Fruit fly (Drosophila melanogaster) whole organism, wandering third instar larva: ENCODE measurements around the gene CG9107.
A peak's percentile ranks its signal among the peaks of the same experiment; 100 is the strongest.

Source experiments
- Abd-B ChIP-seq: fragments of >200 bp; optimal IDR thresholded peaks from 2 replicates; lab custom pipeline; 2017; ENCODE audit warnings: missing biosample characterization, missing genetic modification characterization
- CG32264 ChIP-seq: fragments of 200-800 bp; sonication (Bioruptor generic); optimal IDR thresholded peaks from 2 replicates; lab custom pipeline; 2016; ENCODE audit warnings: missing biosample characterization, missing genetic modification characterization
- CG9705 ChIP-seq: fragments of 200-800 bp; sonication (Bioruptor generic); optimal IDR thresholded peaks from 2 replicates; lab custom pipeline; 2018; ENCODE audit warnings: missing biosample characterization, mild to moderate bottlenecking, missing genetic modification characterization
- CrebA ChIP-seq: fragments of 200-800 bp; sonication (Bioruptor generic); optimal IDR thresholded peaks from 2 replicates; lab custom pipeline; 2016; ENCODE audit warnings: missing biosample characterization, mild to moderate bottlenecking, missing genetic modification characterization, borderline replicate concordance
- Dif ChIP-seq: fragments of 200-275, 200-300 bp; sonication (Bioruptor generic); optimal IDR thresholded peaks from 2 replicates; lab custom pipeline; 2018; ENCODE audit warnings: missing biosample characterization, missing genetic modification characterization; ENCODE audit not compliant: partially characterized antibody
- GATAd ChIP-seq: sonication (Bioruptor generic); optimal IDR thresholded peaks from 2 replicates; lab custom pipeline; 2016; ENCODE audit warnings: missing biosample characterization, missing genetic modification characterization
- HLH106 ChIP-seq: fragments of 200-800 bp; optimal IDR thresholded peaks from 3 replicates; lab custom pipeline; 2019; ENCODE audit warnings: missing biosample characterization, mild to moderate bottlenecking, missing genetic modification characterization, moderate library complexity
- Hnf4 ChIP-seq: fragments of 200-800 bp; sonication (Bioruptor generic); optimal IDR thresholded peaks from 2 replicates; lab custom pipeline; 2016; ENCODE audit warnings: missing biosample characterization, mild to moderate bottlenecking, missing genetic modification characterization
- Hr78 ChIP-seq: fragments of >200 bp; optimal IDR thresholded peaks from 2 replicates; lab custom pipeline; 2017; ENCODE audit warnings: missing biosample characterization, missing genetic modification characterization
- Hr83 ChIP-seq: fragments of 200-300 bp; sonication (Bioruptor generic); optimal IDR thresholded peaks from 2 replicates; lab custom pipeline; 2016; ENCODE audit warnings: missing biosample characterization, mild to moderate bottlenecking, missing genetic modification characterization, moderate library complexity; ENCODE audit not compliant: poor library complexity, severe bottlenecking
- Mio ChIP-seq: sonication (Bioruptor generic); optimal IDR thresholded peaks from 2 replicates; lab custom pipeline; 2016; ENCODE audit warnings: missing biosample characterization, missing genetic modification characterization
- Myc ChIP-seq: fragments of >200 bp; optimal IDR thresholded peaks from 2 replicates; lab custom pipeline; 2017
- N ChIP-seq: fragments of >200 bp; optimal IDR thresholded peaks from 2 replicates; lab custom pipeline; 2018; ENCODE audit warnings: missing biosample characterization, missing external identifiers, missing genetic modification characterization
- OdsH ChIP-seq: fragments of 200-800 bp; sonication (Bioruptor generic); optimal IDR thresholded peaks from 2 replicates; lab custom pipeline; 2016; ENCODE audit warnings: missing biosample characterization, mild to moderate bottlenecking, missing genetic modification characterization
- Rel ChIP-seq, 2 experiments: fragments of 200-800 bp; sonication (Bioruptor generic) in 1 of 2; optimal IDR thresholded peaks; 2 replicates in 1 of 2; 3 replicates in 1 of 2; lab custom pipeline; 2016 to 2019; ENCODE audit warnings: mild to moderate bottlenecking in 2 of 2, missing biosample characterization in 2 of 2, missing genetic modification characterization in 2 of 2, moderate library complexity in 1 of 2
- Sp1 ChIP-seq: fragments of 200-800 bp; sonication (Bioruptor generic); optimal IDR thresholded peaks from 3 replicates; lab custom pipeline; 2019; ENCODE audit warnings: missing biosample characterization, mild to moderate bottlenecking, missing genetic modification characterization, moderate library complexity
- Vsx2 ChIP-seq: fragments of 200-300, 225-300 bp; sonication (Bioruptor generic); optimal IDR thresholded peaks from 2 replicates; lab custom pipeline; 2018; ENCODE audit warnings: missing biosample characterization, missing genetic modification characterization; ENCODE audit not compliant: partially characterized antibody
- br ChIP-seq: fragments of 200-800 bp; sonication (Bioruptor generic); optimal IDR thresholded peaks from 2 replicates; lab custom pipeline; 2016; ENCODE audit warnings: missing biosample characterization, missing genetic modification characterization
- brk ChIP-seq: fragments of 200-800 bp; sonication (Bioruptor generic); optimal IDR thresholded peaks from 2 replicates; lab custom pipeline; 2016; ENCODE audit warnings: missing biosample characterization, mild to moderate bottlenecking, missing genetic modification characterization
- dmrt93B ChIP-seq: fragments of 200-800 bp; sonication (Bioruptor generic); optimal IDR thresholded peaks from 2 replicates; lab custom pipeline; 2018; ENCODE audit warnings: missing biosample characterization, mild to moderate bottlenecking, missing genetic modification characterization
- ey ChIP-seq: fragments of 200-800 bp; sonication (Bioruptor generic); optimal IDR thresholded peaks from 2 replicates; lab custom pipeline; 2016; ENCODE audit warnings: missing biosample characterization, missing genetic modification characterization
- foxo ChIP-seq, 2 experiments: fragments of 200-800 bp; sonication (Bioruptor generic); optimal IDR thresholded peaks; 2 replicates in 1 of 2; 3 replicates in 1 of 2; lab custom pipeline; 2016 to 2017; ENCODE audit warnings: missing biosample characterization in 2 of 2, missing genetic modification characterization in 2 of 2
- fru ChIP-seq: fragments of 200-800 bp; sonication (Bioruptor generic); optimal IDR thresholded peaks from 3 replicates; lab custom pipeline; 2016; ENCODE audit warnings: missing biosample characterization, mild to moderate bottlenecking, missing genetic modification characterization
- h ChIP-seq: fragments of 200-800 bp; sonication (Bioruptor generic); optimal IDR thresholded peaks from 3 replicates; lab custom pipeline; 2016; ENCODE audit warnings: missing biosample characterization, mild to moderate bottlenecking, missing genetic modification characterization
- jim ChIP-seq: fragments of 175-275, 200-325 bp; sonication (Bioruptor generic); optimal IDR thresholded peaks from 2 replicates; lab custom pipeline; 2016; ENCODE audit warnings: missing biosample characterization, mild to moderate bottlenecking, missing genetic modification characterization
- lola ChIP-seq: fragments of >200 bp; optimal IDR thresholded peaks from 2 replicates; lab custom pipeline; 2017; ENCODE audit warnings: missing biosample characterization, missing genetic modification characterization
- pan ChIP-seq: fragments of >200 bp; optimal IDR thresholded peaks from 2 replicates; lab custom pipeline; 2017
- psq ChIP-seq: fragments of 200-800 bp; sonication (Bioruptor generic); optimal IDR thresholded peaks from 3 replicates; lab custom pipeline; 2017; ENCODE audit warnings: missing biosample characterization, mild to moderate bottlenecking, missing genetic modification characterization, moderate library complexity
- rgr ChIP-seq: fragments of 200-800 bp; sonication (Bioruptor generic); optimal IDR thresholded peaks from 3 replicates; lab custom pipeline; 2016; ENCODE audit warnings: missing biosample characterization, mild to moderate bottlenecking, missing genetic modification characterization
- sv ChIP-seq: fragments of 200-800 bp; sonication (Bioruptor generic); optimal IDR thresholded peaks from 3 replicates; lab custom pipeline; 2016; ENCODE audit warnings: missing biosample characterization, missing genetic modification characterization
- tai ChIP-seq: sonication (Bioruptor generic); optimal IDR thresholded peaks from 2 replicates; lab custom pipeline; 2016; ENCODE audit warnings: missing biosample characterization, missing genetic modification characterization
- usp ChIP-seq: fragments of >200 bp; optimal IDR thresholded peaks from 2 replicates; lab custom pipeline; 2017; ENCODE audit warnings: missing biosample characterization, missing genetic modification characterization
- woc ChIP-seq: sonication (Bioruptor generic); optimal IDR thresholded peaks from 2 replicates; lab custom pipeline; 2016; ENCODE audit warnings: missing biosample characterization, mild to moderate bottlenecking, missing genetic modification characterization

Gene CG9107

dm6 chr2L:6048542-6048941, 24.2 kb upstream of the CG9107 start, which contains the start of the genes CG34179 and slmo:
Gene CG34179 (minus strand): TSS chr2L:6048706.
Gene slmo (minus strand): TSS chr2L:6048706.
- TF ChIP-seq GATAd (GFP tag; lab: Kevin White, UChicago) (no peak), psq (GFP tag; lab: Kevin White, UChicago) (no peak)

- TF ChIP-seq fru (GFP tag; lab: Kevin White, UChicago) (peak; percentile 65), CG9705 (GFP tag; lab: Kevin White, UChicago) (peak; percentile 17), ey (GFP tag; lab: Kevin White, UChicago) (peak; percentile 9), Mio (GFP tag; lab: Kevin White, UChicago) (no peak), Dif (GFP tag; lab: Kevin White, UChicago) (peak; percentile 2), foxo (GFP tag; optimal IDR thresholded peaks at IDR 0.05; lab: Kevin White, UChicago) (peak in 1 of 2 experiments; percentile 36), Rel (GFP tag; optimal IDR thresholded peaks at IDR 0.05; lab: Kevin White, UChicago) (no peak), Rel (tag; optimal IDR thresholded peaks at IDR 0.05; lab: Kevin White, UChicago) (peak; percentile 47), rgr (peak; percentile 60), jim (GFP tag; lab: Kevin White, UChicago) (no peak), tai (no peak), OdsH (GFP tag; lab: Kevin White, UChicago) (peak; percentile 5), HLH106 (tag; lab: Kevin White, UChicago) (peak; percentile 33), br (GFP tag; lab: Kevin White, UChicago) (peak; percentile 39), Sp1 (GFP tag; lab: Kevin White, UChicago) (peak; percentile 30), h (GFP tag; lab: Kevin White, UChicago) (peak; percentile 69), Hr83 (GFP tag; lab: Kevin White, UChicago) (peak; percentile 94), psq (GFP tag; lab: Kevin White, UChicago) (no peak), N (no peak), GATAd (GFP tag; lab: Kevin White, UChicago) (no peak)
- TF ChIP-seq, all 38 proteins: peak for 13
Observed at dm6 chr2L:6047528-6048160, 23.3 kb upstream of the CG9107 start, which contains the start of gene IPIP. Gene IPIP (plus strand): TSS chr2L:6048002.

dm6 chr2L:6046865-6047264, 22.5 kb upstream of the CG9107 start:
- TF ChIP-seq pan (no peak), Hnf4 (no peak), CrebA (GFP tag; lab: Kevin White, UChicago) (no peak), Rel (GFP tag; optimal IDR thresholded peaks at IDR 0.05; lab: Kevin White, UChicago) (no peak), Rel (tag; optimal IDR thresholded peaks at IDR 0.05; lab: Kevin White, UChicago) (no peak), rgr (no peak), CG32264 (GFP tag; lab: Kevin White, UChicago) (no peak), woc (GFP tag; lab: Kevin White, UChicago) (no peak), CG9705 (GFP tag; lab: Kevin White, UChicago) (no peak), Hr78 (GFP tag; lab: Kevin White, UChicago) (no peak), brk (GFP tag; lab: Kevin White, UChicago) (no peak), br (GFP tag; lab: Kevin White, UChicago) (no peak), dmrt93B (GFP tag; lab: Kevin White, UChicago) (no peak)

- TF ChIP-seq woc (GFP tag; lab: Kevin White, UChicago) (peak; percentile 54), pan (no peak), h (GFP tag; lab: Kevin White, UChicago) (peak; percentile 76), fru (GFP tag; lab: Kevin White, UChicago) (peak; percentile 80), sv (GFP tag; lab: Kevin White, UChicago) (peak; percentile 19), psq (GFP tag; lab: Kevin White, UChicago) (peak; percentile 57), usp (GFP tag; lab: Kevin White, UChicago) (no peak), Sp1 (GFP tag; lab: Kevin White, UChicago) (peak; percentile 70), CG9705 (GFP tag; lab: Kevin White, UChicago) (peak; percentile 54), Hnf4 (no peak), Rel (GFP tag; optimal IDR thresholded peaks at IDR 0.05; lab: Kevin White, UChicago) (no peak), Rel (tag; optimal IDR thresholded peaks at IDR 0.05; lab: Kevin White, UChicago) (peak; percentile 88), Vsx2 (GFP tag; lab: Kevin White, UChicago) (no peak), GATAd (GFP tag; lab: Kevin White, UChicago) (no peak), OdsH (GFP tag; lab: Kevin White, UChicago) (peak; percentile 65), ey (GFP tag; lab: Kevin White, UChicago) (peak; percentile 66), Abd-B (GFP tag; lab: Kevin White, UChicago) (no peak), rgr (peak; percentile 68), foxo (GFP tag; optimal IDR thresholded peaks at IDR 0.05; lab: Kevin White, UChicago) (peak in 1 of 2 experiments; percentile 74), Mio (GFP tag; lab: Kevin White, UChicago) (no peak), Myc (peak; percentile 83), lola (GFP tag; lab: Kevin White, UChicago) (no peak), dmrt93B (GFP tag; lab: Kevin White, UChicago) (no peak), HLH106 (tag; lab: Kevin White, UChicago) (peak; percentile 66), br (GFP tag; lab: Kevin White, UChicago) (peak; percentile 82), CG32264 (GFP tag; lab: Kevin White, UChicago) (peak; percentile 52)
- TF ChIP-seq, all 38 proteins: peak for 16
Observed at dm6 chr2L:6045972-6046718, 21.8 kb upstream of the CG9107 start, which contains the start of gene Pfas. Gene Pfas (minus strand): TSS chr2L:6046050.
